Fruit fly (Drosophila melanogaster) S2 (cell line): ENCODE data around the gene CG6843.

Source experiments
- CG8478 ChIP-seq: fragments of >200 bp; optimal IDR thresholded peaks from 2 replicates; lab custom pipeline; 2018
- CTCF ChIP-seq, 2 experiments: fragments of >200 bp; optimal IDR thresholded peaks; 2 replicates each; lab custom pipeline; 2018

DNA sequence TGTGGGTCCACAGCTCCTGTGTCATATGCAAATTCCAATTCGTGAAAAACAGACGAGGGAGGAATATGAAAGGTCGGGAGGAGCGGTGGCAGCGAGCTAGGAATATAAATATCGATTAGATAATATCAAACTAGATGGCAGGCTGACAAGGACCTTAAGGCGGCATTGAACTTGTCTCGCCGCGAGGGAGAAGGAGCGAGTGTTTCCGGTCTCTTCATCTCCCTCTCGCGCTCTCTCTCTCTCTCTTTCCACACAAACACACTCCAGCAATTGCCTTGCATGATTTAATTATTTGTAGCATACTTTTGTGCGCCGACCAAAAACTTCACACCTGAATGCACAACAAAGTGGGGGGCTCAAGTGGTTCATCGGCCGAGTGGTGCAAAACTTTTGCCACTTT, 45.6 kb downstream of the CG6843 start:
- TF ChIP-seq CG8478 (lab: Kevin White, UChicago) (no peak), CTCF (optimal IDR thresholded peaks at IDR 0.05; lab: Kevin White, UChicago) (peak in 1 of 2 experiments; percentile 11)
